Worm (Caenorhabditis elegans) whole organism, late embryonic: ENCODE measurements around the gene mpst-1.

Experiments
- C08G9.2 ChIP-seq: sonication (generic microtip); optimal IDR thresholded peaks from 2 replicates; lab custom pipeline; 2016; ENCODE audit warnings: mild to moderate bottlenecking, missing genetic modification characterization, moderate library complexity, missing compliant biosample characterization
- F13H6.1 ChIP-seq: sonication (generic microtip); optimal IDR thresholded peaks from 2 replicates; lab custom pipeline; 2016; ENCODE audit warnings: missing genetic modification characterization, missing compliant biosample characterization
- K09A11.1 ChIP-seq: sonication (generic microtip); optimal IDR thresholded peaks from 2 replicates; lab custom pipeline; 2017; ENCODE audit warnings: antibody characterized with exemption, mild to moderate bottlenecking, missing genetic modification characterization, missing compliant biosample characterization; ENCODE audit not compliant: insufficient read depth
- T23F11.4 ChIP-seq: fragments of 200-800 bp; sonication (Bioruptor generic); optimal IDR thresholded peaks from 2 replicates; lab custom pipeline; 2018; ENCODE audit warnings: mild to moderate bottlenecking, missing genetic modification characterization, missing compliant biosample characterization
- ahr-1 ChIP-seq: sonication (generic microtip); optimal IDR thresholded peaks from 2 replicates; lab custom pipeline; 2016; ENCODE audit warnings: missing genetic modification characterization, missing compliant biosample characterization
- ceh-18 ChIP-seq: sonication (generic microtip); optimal IDR thresholded peaks from 2 replicates; lab custom pipeline; 2016; ENCODE audit warnings: missing genetic modification characterization, missing compliant biosample characterization
- ceh-2 ChIP-seq: sonication (generic microtip); optimal IDR thresholded peaks from 2 replicates; lab custom pipeline; 2016; ENCODE audit warnings: missing genotype, missing genetic modification characterization, missing compliant biosample characterization
- ceh-22 ChIP-seq: sonication (generic microtip); optimal IDR thresholded peaks from 2 replicates; lab custom pipeline; 2017; ENCODE audit warnings: missing biosample characterization, missing genetic modification characterization
- ceh-24 ChIP-seq: sonication (generic microtip); optimal IDR thresholded peaks from 2 replicates; lab custom pipeline; 2016; ENCODE audit warnings: mild to moderate bottlenecking, missing genetic modification characterization, missing compliant biosample characterization
- ceh-30 ChIP-seq: fragments of 150-350 bp; optimal IDR thresholded peaks from 2 replicates; lab custom pipeline; 2014; ENCODE audit warnings: missing biosample characterization, missing genetic modification characterization
- ceh-31 ChIP-seq: sonication (generic microtip); optimal IDR thresholded peaks from 2 replicates; lab custom pipeline; 2016; ENCODE audit warnings: missing genetic modification characterization, missing compliant biosample characterization
- ceh-48 ChIP-seq: sonication (generic microtip); optimal IDR thresholded peaks from 2 replicates; lab custom pipeline; 2016; ENCODE audit warnings: missing genetic modification characterization, inconsistent platforms, missing compliant biosample characterization
- ceh-6 ChIP-seq: fragments of 200-800 bp; sonication (Bioruptor generic); optimal IDR thresholded peaks from 2 replicates; lab custom pipeline; 2018; ENCODE audit warnings: mild to moderate bottlenecking, missing genetic modification characterization, missing compliant biosample characterization
- dmd-4 ChIP-seq: sonication (generic microtip); optimal IDR thresholded peaks from 2 replicates; lab custom pipeline; 2016; ENCODE audit warnings: borderline replicate concordance, missing genetic modification characterization, missing compliant biosample characterization
- dve-1 ChIP-seq: sonication (generic microtip); optimal IDR thresholded peaks from 2 replicates; lab custom pipeline; 2017; ENCODE audit warnings: antibody characterized with exemption, mild to moderate bottlenecking, missing genetic modification characterization, missing compliant biosample characterization
- elt-2 ChIP-seq: sonication (generic microtip); optimal IDR thresholded peaks from 2 replicates; lab custom pipeline; 2016; ENCODE audit warnings: missing genetic modification reagents, missing genetic modification characterization, missing compliant biosample characterization
- elt-4 ChIP-seq: sonication (generic microtip); optimal IDR thresholded peaks from 2 replicates; lab custom pipeline; 2016; ENCODE audit warnings: missing genetic modification characterization, missing compliant biosample characterization
- ets-4 ChIP-seq: sonication (generic microtip); optimal IDR thresholded peaks from 2 replicates; lab custom pipeline; 2016; ENCODE audit warnings: missing genetic modification characterization, missing compliant biosample characterization
- eyg-1 ChIP-seq: sonication (generic microtip); optimal IDR thresholded peaks from 2 replicates; lab custom pipeline; 2016; ENCODE audit warnings: missing genotype, missing genetic modification characterization, missing compliant biosample characterization
- fkh-10 ChIP-seq: fragments of 150-350 bp; optimal IDR thresholded peaks from 2 replicates; lab custom pipeline; 2014; ENCODE audit warnings: missing biosample characterization, missing genetic modification reagents, missing genetic modification characterization
- hlh-13 ChIP-seq: fragments of 200-800 bp; sonication (Bioruptor generic); optimal IDR thresholded peaks from 2 replicates; lab custom pipeline; 2018; ENCODE audit warnings: mild to moderate bottlenecking, missing genetic modification characterization, missing compliant biosample characterization
- hlh-30 ChIP-seq: sonication (generic microtip); optimal IDR thresholded peaks from 2 replicates; lab custom pipeline; 2017; ENCODE audit warnings: antibody characterized with exemption, missing genetic modification characterization, missing compliant biosample characterization; ENCODE audit not compliant: insufficient read depth
- madf-2 ChIP-seq: sonication (generic microtip); optimal IDR thresholded peaks from 2 replicates; lab custom pipeline; 2017; ENCODE audit warnings: missing genetic modification characterization, missing compliant biosample characterization
- nfya-1 ChIP-seq: sonication (generic microtip); optimal IDR thresholded peaks from 2 replicates; lab custom pipeline; 2017; ENCODE audit warnings: missing genetic modification characterization, mild to moderate bottlenecking, missing compliant biosample characterization, antibody characterized with exemption, moderate library complexity
- npax-4 ChIP-seq: sonication (generic microtip); optimal IDR thresholded peaks from 2 replicates; lab custom pipeline; 2016; ENCODE audit warnings: missing genetic modification characterization, missing compliant biosample characterization
- pat-9 ChIP-seq: fragments of 200-800 bp; sonication (Bioruptor generic); optimal IDR thresholded peaks from 2 replicates; lab custom pipeline; 2018; ENCODE audit warnings: mild to moderate bottlenecking, missing genetic modification characterization, moderate library complexity, missing compliant biosample characterization
- pax-1 ChIP-seq: fragments of 150-350 bp; optimal IDR thresholded peaks from 2 replicates; lab custom pipeline; 2014; ENCODE audit warnings: missing biosample characterization, missing genetic modification characterization
- sox-4 ChIP-seq: sonication (generic microtip); optimal IDR thresholded peaks from 2 replicates; lab custom pipeline; 2017; ENCODE audit warnings: mild to moderate bottlenecking, missing genetic modification characterization, inconsistent platforms, missing compliant biosample characterization
- unc-3 ChIP-seq, 2 experiments: fragments of 200-800 bp in 1 of 2; sonication (Bioruptor generic) in 1 of 2; sonication (generic microtip) in 1 of 2; conservative IDR thresholded peaks in 1 of 2; optimal IDR thresholded peaks in 1 of 2; 2 replicates each; pipeline versions ENCODE4 v1.3.6 to Lab custom; 2016 to 2022; ENCODE audit warnings: missing compliant biosample characterization in 2 of 2, missing genetic modification characterization in 2 of 2, missing genetic modification reagents in 1 of 2
- unc-42 ChIP-seq: sonication (generic microtip); optimal IDR thresholded peaks from 2 replicates; lab custom pipeline; 2016; ENCODE audit warnings: missing genotype, missing genetic modification characterization, missing compliant biosample characterization
- unc-55 ChIP-seq: sonication (generic microtip); optimal IDR thresholded peaks from 2 replicates; lab custom pipeline; 2017; ENCODE audit warnings: missing biosample characterization, missing genetic modification reagents, missing genetic modification characterization
- zip-5 ChIP-seq: sonication (generic microtip); optimal IDR thresholded peaks from 2 replicates; lab custom pipeline; 2016; ENCODE audit warnings: missing genetic modification characterization, missing compliant biosample characterization
- ztf-16 ChIP-seq: sonication (generic microtip); optimal IDR thresholded peaks from 2 replicates; lab custom pipeline; 2017; ENCODE audit warnings: missing genetic modification characterization, missing compliant biosample characterization

The mpst-1 gene

DNA sequence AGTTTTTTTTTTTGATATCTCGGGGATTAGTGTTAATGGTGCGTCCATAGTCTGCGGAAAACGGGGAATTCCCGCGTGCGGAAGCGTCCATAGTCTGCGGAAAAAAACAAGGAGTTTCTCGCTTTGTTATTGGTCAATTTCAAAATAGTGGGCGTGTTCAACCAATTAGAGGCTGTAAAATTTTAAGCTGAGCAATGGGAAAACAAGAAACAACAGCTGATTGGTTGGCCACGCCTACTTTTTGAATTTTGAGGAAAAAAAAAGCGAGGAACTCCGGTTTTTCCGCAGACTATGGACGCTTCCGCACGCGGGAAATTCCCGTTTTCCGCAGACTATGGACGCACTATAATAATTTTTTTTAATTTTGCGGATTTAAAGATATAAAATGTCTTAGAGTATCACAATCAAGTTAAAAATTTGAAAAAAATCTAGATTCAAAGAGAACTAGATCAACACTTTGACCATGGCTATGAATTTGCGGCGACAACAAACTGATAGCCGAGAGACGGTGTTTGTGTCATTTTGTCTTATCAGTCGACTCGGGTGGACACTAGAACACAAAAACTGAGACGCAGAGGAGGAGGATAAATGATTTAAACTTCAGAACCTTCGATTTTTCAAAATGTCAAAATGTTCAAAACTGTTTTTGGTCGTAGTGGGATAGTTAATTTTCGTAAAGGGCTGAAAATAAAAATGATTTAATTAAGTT is 3.6 kb downstream of the mpst-1 start:
- TF ChIP-seq nfya-1 (tag; lab: Kevin White, UChicago), result peak; percentile 36
- peak; percentile 39 for TF ChIP-seq elt-2 (tag; lab: Kevin White, UChicago)

ce11 chrV:11822461-11822939 is 4.4 kb downstream of the mpst-1 start, which contains the start of gene pyc-1:
Gene pyc-1, minus strand, starts transcription at chrV:11822529.
- TF ChIP-seq eyg-1 (tag; lab: Kevin White, UChicago) (no peak), npax-4 (tag; lab: Kevin White, UChicago) (no peak), hlh-13 (no peak), zip-5 (tag; lab: Kevin White, UChicago) (no peak), C08G9.2 (tag; lab: Kevin White, UChicago) (no peak), ceh-30 (tag; lab: Kevin White, UChicago) (no peak), ztf-16 (tag; lab: Kevin White, UChicago) (no peak), hlh-30 (tag; lab: Kevin White, UChicago) (no peak), ceh-2 (tag; lab: Kevin White, UChicago) (no peak), unc-42 (no peak), sox-4 (tag; lab: Kevin White, UChicago) (no peak), F13H6.1 (tag; lab: Kevin White, UChicago) (no peak), dmd-4 (tag; lab: Kevin White, UChicago) (no peak), ceh-24 (tag; lab: Kevin White, UChicago) (no peak), ceh-22 (no peak)

DNA sequence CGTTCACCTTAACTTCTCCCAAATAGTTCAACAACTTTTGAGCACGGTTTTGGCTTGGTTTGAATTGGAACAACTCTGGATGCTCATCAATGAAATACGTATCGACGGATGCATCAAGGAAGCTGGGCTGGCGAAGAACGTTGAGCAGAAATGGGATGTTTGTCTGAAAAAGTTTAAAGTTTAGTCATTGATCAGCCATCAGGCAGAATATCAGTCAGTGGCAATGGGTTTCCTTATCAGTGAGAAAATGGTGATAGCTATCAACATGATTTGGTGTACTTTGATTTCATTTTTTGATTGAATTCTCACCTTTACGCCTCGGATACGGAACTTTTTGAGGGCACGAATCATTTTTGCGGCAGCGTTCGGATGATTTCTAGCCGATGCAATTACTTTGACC is 6.3 kb downstream of the mpst-1 start:
- TF ChIP-seq elt-2 (tag; lab: Kevin White, UChicago) (peak; percentile 34), T23F11.4 (GFP tag; lab: Kevin White, UChicago) (no peak)

DNA sequence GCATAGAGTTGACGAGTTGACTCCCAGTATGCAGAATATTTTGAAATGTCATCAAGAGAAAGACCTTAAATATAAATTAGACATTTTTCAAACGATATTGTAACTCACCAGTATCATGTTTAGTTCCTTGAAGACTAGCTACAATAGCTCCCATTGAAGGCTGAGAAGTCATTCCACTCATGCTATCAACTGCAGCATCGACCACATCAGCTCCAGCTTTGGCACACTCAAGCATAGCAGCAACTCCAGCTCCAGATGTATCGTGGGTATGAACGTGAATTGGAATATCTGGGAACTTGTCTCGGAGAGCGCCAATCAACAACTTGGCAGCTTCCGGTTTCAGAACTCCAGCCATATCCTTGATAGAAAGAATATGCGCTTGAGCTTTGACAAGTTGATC is 7.4 kb downstream of the mpst-1 start:
- no peak for TF ChIP-seq C08G9.2 (tag; lab: Kevin White, UChicago)
- TF ChIP-seq ets-4 (tag; lab: Kevin White, UChicago), result no peak
- TF ChIP-seq F13H6.1 (tag; lab: Kevin White, UChicago), result no peak
- TF ChIP-seq unc-3 (GFP tag; conservative IDR thresholded peaks at IDR 0.05; lab: Robert Waterston, UW), result no peak
- no peak for TF ChIP-seq unc-3 (tag; optimal IDR thresholded peaks at IDR 0.05; lab: Kevin White, UChicago)
- no peak for TF ChIP-seq ceh-48 (tag; lab: Kevin White, UChicago)
- no peak for TF ChIP-seq ceh-18 (tag; lab: Kevin White, UChicago)
- TF ChIP-seq unc-55 (GFP tag; lab: Kevin White, UChicago), result no peak
- TF ChIP-seq sox-4 (tag; lab: Kevin White, UChicago), result no peak
- no peak for TF ChIP-seq ceh-6 (GFP tag; lab: Kevin White, UChicago)
- TF ChIP-seq fkh-10 (GFP tag; lab: Kevin White, UChicago), result no peak
- TF ChIP-seq ceh-31 (tag; lab: Kevin White, UChicago), result no peak
- no peak for TF ChIP-seq madf-2
- no peak for TF ChIP-seq K09A11.1
- TF ChIP-seq pax-1 (tag; lab: Kevin White, UChicago), result no peak
- no peak for TF ChIP-seq pat-9 (tag; lab: Kevin White, UChicago)
- TF ChIP-seq ahr-1 (tag; lab: Kevin White, UChicago), result no peak
- TF ChIP-seq ceh-30 (tag; lab: Kevin White, UChicago), result no peak
- TF ChIP-seq dve-1, result no peak
- no peak for TF ChIP-seq elt-4 (tag; lab: Kevin White, UChicago)
